Fruit fly (Drosophila melanogaster): ENCODE measurements around the gene Fbw5.

Fbw5 gene

DNA sequence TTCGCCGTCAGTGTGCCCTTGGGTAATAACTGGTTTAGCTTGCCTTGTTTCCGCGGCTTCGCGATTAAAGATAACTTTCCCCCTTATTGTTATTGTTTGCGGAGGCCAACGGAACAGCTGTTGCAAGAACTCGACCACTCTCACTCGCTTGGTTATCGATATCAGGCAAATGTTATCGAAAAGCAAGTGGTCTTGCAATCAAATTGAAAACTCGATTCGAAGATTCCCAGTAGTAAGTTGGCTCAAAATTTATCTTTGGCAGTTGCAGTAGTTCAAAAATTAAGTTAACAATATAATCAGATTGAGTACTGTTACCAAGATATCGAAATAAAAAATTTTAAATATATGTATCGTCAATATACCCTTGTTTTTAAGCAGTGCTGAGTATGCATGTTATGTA lies at the start of gene Fbw5, which contains the start of gene CG9147:
Gene Fbw5, minus strand, starts transcription at position 131 of the 400 bp plus-strand sequence.
Gene CG9147, plus strand, starts transcription at position 175 of the 400 bp plus-strand sequence.
- TF ChIP-seq noc (tag; optimal IDR thresholded peaks at IDR 0.05) = peak; percentile 99

DNA sequence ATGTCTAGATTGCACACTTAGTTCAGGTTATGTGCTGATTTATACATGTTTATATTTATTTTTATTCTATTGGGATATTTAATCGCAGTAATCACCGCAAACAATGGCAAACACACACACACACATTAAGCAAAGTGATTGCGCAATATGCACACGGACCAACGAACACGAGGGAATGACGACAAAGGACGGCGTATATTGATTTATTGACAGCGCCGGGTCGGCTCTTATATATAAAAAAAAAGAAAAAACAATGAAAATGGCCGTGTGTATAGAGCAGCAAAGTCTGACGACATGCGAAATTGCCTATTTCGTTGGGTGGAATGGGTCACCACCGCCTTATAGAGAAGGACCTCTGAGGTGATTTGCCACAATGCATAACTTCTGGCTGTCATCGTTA lies 45.0 kb upstream of the Fbw5 start:
- TF ChIP-seq noc (tag; optimal IDR thresholded peaks at IDR 0.05) = no peak

DNA sequence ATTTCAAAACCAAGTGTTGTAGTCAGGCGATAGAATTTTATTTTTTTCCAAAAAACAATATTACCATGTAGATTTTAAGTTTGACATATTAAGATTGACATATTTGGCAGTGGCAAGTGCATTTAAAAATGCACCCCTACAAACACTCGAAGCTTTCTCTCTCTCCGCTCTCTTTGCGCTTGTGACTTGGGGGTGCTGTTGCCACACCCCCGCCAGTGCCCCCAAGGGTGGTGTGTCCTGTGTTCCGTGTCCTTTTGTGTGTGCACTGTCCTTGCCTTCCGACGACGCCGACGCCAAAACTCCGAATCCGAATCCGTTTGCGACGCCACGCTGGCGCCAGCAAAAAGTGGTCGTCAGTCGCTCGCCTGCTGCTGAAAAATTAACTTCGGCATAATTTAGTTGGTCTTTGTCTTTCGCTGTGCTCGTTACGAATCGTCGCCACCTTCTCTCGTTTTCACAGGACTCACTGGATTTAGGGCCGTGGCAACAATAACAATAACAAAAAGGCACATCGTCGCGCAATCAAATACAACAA lies 43.6 kb upstream of the Fbw5 start:
- no peak for TF ChIP-seq noc (tag; optimal IDR thresholded peaks at IDR 0.05)

DNA sequence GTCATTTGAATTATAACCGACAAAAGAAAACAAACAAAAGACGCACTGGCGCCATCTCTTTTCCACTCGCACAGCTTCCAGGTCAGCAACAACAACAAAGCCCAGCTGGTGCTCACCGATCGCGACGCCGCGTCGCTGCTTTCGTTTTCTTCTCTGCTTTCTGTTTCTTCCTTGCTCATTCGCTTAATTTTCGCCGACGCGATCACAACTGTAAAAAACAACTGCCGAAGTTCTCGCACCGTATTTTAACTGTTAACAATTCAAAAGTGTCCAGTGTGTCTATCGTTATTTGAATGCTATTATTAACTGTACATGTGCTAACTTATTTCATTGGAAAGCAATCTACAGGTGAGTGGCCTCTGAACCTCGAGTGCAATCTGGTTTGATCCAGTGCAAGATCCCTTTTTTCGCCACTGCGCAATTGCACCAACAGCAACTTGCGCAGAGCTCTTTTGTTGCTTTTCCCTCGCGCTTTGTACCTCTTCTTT lies 34.5 kb upstream of the Fbw5 start, which contains the start of gene stai:
Gene stai, plus strand, starts transcription at position 176 of the 488 bp plus-strand sequence.
- no peak for TF ChIP-seq noc (tag; optimal IDR thresholded peaks at IDR 0.05)

DNA sequence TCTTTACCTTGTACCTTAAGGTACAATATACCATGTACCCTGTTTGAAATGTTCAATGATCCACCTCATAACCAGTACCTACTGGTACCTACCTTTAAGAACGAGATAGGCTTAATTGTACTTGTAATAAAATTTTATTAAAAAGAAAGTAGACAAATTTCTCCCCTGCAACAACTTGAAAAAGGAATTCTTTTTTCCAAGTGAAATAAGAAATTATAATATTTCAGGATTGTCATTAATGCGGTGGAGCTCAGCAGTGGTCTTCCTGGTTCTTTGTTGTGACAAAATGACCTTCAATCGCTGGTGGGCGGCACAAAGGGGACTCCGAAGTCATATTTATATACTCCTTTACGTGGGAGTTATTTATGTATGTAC lies 33.5 kb upstream of the Fbw5 start:
- no peak for TF ChIP-seq noc (tag; optimal IDR thresholded peaks at IDR 0.05)

DNA sequence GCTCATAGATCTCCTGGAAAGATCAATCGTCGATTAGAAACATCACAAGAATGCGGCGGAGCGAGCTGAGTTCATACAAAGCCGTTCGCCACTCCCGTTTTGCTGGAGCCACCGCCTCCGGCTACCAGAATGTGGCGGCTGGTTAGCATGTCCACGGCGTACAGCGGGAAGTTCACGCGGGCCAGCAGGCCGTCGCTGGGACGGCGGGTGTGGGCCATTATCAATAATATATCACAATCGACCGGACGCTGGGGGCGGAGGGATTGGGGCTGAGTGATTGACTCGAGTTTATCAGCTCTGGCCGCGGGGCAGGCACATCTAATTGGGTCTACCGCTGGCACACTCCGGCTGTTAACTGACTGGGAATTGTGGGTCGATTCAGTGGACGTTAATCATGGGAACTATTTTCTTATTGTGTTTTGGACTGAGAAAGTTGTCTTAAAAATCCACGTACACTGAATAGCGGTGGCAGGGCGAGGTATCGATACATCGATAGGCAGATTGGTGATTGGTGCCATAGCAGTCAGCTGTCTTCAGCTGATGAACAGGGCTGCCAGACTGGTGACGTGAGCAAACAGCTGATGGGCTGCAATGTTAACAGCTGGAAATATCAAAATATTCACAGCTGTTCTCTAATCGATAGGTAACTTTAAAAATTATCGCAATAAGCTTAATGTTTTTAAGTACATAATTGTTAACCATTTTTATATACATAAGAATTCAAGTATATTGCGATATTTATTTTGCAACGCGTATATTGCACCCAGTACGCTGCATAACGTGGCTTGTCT lies 32.9 kb upstream of the Fbw5 start, which contains the start of gene CG9175:
Gene CG9175, minus strand, starts transcription at position 488 of the 791 bp plus-strand sequence.
- TF ChIP-seq noc (tag; optimal IDR thresholded peaks at IDR 0.05) = peak; percentile 56

DNA sequence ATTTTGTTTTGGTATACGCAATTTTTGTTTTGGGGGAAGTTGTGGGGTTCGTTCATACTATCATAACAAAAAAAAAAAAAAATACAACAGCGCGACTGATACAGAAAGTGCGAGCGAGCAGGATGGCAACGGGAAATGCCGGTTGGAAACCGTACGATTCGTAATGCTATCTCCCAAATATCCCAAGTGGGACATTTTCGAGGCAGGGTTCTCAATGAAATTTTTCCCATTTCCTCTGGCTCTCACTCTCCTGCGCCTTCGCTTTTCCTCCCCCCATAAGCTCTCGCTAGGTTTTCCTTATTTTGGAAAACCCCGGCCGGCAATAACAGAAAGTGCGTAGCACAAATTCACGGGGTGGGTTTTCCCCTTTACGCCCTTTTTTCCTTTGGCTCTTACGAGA lies 26.5 kb upstream of the Fbw5 start:
- no peak for TF ChIP-seq noc (tag; optimal IDR thresholded peaks at IDR 0.05)

DNA sequence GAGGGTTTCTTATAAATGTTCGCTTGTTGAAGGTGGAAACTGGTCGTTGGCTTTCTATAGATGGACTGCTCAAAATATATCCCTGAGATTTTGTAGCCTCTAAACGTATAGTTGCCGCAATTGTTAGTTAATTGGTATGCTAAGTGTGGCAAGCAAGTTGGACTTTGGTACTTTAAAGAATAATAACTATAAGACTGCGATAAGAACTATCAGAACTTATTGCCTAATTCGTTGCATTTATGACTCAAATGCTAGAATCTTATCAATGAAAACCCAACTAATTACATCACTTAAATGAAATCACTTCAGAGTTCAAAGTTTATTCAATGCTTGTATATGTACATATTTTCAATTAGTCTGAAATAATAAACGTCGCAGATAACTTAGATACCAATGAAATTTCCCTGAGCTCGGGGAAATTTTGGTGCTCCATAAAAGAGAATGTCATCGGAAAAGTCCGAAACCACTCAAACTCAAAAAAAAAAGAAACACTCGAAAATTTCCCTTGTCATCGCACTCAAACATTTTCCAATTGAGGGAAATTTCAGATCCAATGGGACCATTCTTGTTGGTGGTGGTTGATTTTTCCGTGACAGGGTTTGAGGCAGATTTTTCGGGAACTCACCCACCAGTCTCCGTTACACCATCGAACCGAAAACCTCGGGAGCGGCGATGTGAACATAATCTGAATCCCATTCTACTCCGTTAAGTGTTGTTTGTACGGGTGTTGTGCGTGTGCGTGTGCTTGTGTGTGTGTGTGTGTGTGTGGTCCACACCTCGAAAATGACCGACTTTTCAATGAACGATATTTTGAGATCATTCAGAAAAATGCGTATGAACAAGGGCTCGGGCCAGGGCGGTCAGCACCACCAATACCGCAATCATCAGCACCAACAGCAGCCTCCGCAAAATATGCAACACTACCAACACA lies 25.3 kb upstream of the Fbw5 start, which contains the start of gene CG45075:
Gene CG45075, plus strand, starts transcription at position 627 of the 931 bp plus-strand sequence.
- no peak for TF ChIP-seq noc (tag; optimal IDR thresholded peaks at IDR 0.05)

DNA sequence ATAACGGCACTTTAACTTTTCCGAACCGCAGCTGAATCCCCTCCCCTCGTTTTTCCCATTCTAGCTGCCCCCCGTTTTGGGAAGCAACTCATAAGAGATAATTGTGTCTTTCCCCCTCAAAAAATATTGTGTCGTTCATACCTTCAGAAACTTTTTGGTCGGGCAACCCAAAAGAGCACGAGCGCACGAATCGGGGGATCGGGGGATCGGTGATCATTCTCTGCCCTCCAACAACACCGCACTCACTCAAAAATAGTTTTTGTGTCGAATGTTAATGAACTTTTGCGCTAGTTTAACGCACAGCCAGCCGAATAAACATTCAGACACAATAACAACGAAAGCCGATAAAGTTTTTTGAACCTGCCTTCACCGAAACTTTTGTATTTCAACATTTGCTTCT lies 24.6 kb upstream of the Fbw5 start:
- TF ChIP-seq noc (tag; optimal IDR thresholded peaks at IDR 0.05) = peak; percentile 22

DNA sequence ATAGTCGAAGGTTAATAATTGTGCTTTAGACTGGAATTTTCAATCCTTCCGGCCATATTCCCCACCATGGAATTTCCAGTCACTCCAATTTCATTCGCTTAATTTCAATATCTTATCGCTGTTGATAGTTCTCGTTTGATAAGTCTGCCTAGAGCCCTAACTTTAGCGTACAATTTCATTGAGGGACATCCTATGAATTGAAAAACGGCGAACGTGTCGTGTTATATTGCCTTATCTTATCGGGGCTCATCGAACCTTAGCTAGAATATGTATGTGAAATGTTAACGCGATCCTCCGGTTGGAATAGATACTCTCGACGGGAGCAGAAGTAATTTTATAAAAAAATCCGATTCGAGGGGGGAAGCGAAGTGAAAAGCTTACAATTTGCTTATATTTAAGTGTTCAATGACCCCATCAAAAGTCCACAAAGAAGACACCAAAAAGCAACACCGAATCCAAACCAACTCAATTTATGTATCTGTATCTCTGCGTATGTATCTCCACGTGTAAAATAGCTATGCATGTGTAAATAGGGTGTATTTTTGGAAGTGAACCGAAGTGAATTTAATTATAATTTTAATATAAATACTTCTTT lies 23.9 kb upstream of the Fbw5 start:
- TF ChIP-seq noc (tag; optimal IDR thresholded peaks at IDR 0.05) = no peak

DNA sequence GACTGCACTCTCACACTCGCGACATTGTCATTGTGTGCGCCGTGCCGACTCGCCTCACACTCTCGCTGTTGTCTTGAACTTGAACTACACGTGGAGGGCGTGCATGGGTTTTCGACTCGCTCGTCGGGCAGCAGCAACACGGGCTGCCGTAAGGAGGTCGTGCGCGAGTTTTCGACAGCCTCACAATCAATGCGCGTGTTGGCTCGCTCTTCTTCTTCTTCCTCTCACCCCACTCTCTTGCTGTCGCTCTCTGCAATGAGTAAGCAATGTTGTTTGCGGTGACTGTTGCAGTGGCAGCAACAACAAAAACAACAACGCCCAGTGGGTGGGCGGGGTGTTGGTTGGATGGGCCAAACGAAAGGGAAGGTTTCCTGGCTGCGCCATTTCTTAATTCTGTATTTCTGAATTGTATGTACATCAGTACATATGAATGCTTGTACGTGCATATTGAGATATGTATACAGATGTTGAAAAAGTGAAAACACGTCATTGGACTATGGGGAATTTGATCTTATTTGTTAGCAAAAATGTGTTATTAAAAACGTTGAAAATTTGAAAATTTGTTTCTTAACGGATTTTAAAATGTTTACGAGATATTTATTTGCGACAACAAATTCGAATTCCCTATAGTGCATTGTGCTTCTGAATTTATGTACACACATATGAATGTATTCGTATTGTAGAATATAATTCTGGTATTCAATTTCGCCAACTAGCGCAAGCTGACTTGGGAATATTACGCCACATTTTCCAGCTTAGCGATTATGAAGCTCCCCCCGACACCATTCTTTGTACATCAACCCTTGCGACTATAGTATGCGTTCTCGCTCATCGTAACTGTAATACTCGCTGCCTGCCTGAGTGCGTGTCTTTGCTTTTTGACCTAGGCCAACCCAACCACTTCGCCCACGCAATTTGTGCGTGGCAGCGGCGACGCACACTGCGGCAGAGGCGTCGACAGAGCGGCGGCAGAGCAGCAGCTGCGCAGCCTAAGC lies 22.9 kb upstream of the Fbw5 start:
- peak; percentile 65 for TF ChIP-seq noc (tag; optimal IDR thresholded peaks at IDR 0.05)

DNA sequence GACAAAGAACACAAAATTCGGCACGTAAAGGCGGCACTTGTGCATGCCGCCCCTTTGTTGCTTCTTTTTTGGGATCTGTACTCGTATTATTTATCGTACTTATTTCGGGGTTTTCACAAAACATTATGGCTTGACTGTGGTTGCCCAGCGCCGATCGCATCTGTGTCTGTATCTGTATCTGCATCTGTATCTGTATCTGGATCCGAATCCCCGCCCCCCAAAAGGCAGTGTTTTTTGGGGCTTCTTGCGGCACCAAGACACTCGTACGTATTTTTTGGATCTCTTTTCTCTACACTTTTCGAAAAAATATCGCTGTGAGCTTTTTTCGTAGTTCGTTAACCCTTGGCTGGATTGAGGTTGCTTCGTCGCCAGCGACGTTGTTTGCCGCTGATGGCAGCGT lies 21.9 kb upstream of the Fbw5 start:
- no peak for TF ChIP-seq noc (tag; optimal IDR thresholded peaks at IDR 0.05)

DNA sequence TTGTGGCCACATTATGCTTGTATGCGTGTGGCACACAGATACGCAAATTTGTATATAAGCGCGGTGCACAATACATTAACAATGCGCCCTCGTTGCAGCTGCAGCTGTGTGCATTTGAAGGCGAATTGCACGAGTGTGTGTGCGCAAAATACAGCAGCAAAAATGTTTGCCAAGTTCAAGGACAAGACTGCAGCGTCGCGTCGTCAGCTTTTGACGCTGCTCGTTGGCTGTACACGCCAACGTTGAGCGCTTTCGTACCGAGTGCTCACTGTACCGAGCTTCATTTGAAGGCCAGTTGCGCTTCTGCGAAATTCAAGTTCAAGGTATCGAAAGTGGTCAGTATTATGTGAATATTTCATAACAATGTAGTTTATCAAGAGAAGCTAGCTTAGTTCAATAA lies 21.0 kb upstream of the Fbw5 start:
- no peak for TF ChIP-seq noc (tag; optimal IDR thresholded peaks at IDR 0.05)

DNA sequence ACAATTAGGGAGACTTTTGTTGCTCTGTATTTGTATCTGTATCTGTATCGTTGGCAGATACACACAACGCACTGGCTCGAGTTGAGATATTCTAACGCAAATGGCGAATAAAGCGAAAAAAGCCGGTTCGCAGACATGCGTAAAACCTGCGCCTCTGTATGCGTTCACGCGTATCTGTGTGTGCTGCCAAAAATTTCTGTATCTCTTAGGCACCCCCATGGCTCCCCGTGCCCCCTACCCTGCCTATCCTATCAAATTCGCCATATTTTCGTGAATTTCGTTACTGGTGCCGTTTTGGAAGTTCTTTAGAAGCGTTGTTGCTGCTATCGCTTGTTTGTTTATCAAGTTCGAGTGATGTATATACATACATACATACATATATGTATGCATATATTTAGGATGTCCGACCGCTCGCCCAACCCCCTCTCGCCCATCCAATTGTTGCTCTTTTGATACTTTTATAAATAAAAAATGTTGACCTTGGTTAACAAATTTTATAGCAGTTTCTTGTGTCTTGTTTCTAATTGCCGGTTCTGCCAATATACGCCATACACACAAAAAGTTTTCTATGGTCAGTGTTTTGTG lies 20.1 kb upstream of the Fbw5 start:
- peak; percentile 58 for TF ChIP-seq noc (tag; optimal IDR thresholded peaks at IDR 0.05)

Data from whole organism, larva.